Worm (Caenorhabditis elegans) whole organism, midembryonic: ENCODE measurements around the gene F17C11.4.

Experiments used
- T22C8.4 ChIP-seq: fragments of 200-800 bp; sonication (Bioruptor generic); IDR thresholded peaks from 2 replicates; pipeline ENCODE4 v1.3.6; 2022; ENCODE audit warnings: missing genetic modification characterization, missing compliant biosample characterization
- flt-1 ChIP-seq: fragments of 200-800 bp; sonication (Bioruptor generic); IDR thresholded peaks from 2 replicates; pipeline ENCODE4 v1.3.6; 2022; ENCODE audit warnings: missing genetic modification characterization, missing compliant biosample characterization
- med-1 ChIP-seq: sonication (generic microtip); optimal IDR thresholded peaks from 2 replicates; lab custom pipeline; 2017; ENCODE audit warnings: missing genetic modification characterization, mild to moderate bottlenecking, missing compliant biosample characterization, antibody characterized with exemption, missing genetic modification reagents; ENCODE audit not compliant: insufficient read depth

ce11 chrV:10947930-10948329 is 3.7 kb upstream of the F17C11.4 start, which contains the start of gene F17C11.2:
- TF ChIP-seq T22C8.4 (GFP tag; lab: Robert Waterston, UW) (no peak), med-1 (GFP tag; lab: Kevin White, UChicago) (no peak), flt-1 (GFP tag; lab: Robert Waterston, UW) (no peak)
